Fruit fly (Drosophila melanogaster) whole organism, embryonic: ENCODE results near the gene enc.

Experiments used
- Asciz ChIP-seq: fragments of 200-800 bp; sonication (Bioruptor generic); optimal IDR thresholded peaks from 2 replicates; lab custom pipeline; 2017; ENCODE audit warnings: missing biosample characterization, mild to moderate bottlenecking, missing genetic modification characterization, missing genetic modification reagents
- Awh ChIP-seq: fragments of 200-800 bp; sonication (Bioruptor generic); IDR thresholded peaks from 2 replicates; pipeline ENCODE4, ENCODE4 v1.3.6; 2022; ENCODE audit warnings: missing biosample characterization, missing genetic modification characterization
- Bdp1 ChIP-seq: fragments of 200-800 bp; sonication (Bioruptor generic); optimal IDR thresholded peaks from 3 replicates; lab custom pipeline; 2016; ENCODE audit warnings: missing biosample characterization, missing genetic modification characterization
- BtbVII ChIP-seq: fragments of 200-800 bp; sonication (Bioruptor generic); optimal IDR thresholded peaks from 3 replicates; lab custom pipeline; 2017; ENCODE audit warnings: missing biosample characterization, mild to moderate bottlenecking, missing genetic modification characterization
- CG12659 ChIP-seq: fragments of 200-800 bp; sonication (Bioruptor generic); optimal IDR thresholded peaks from 3 replicates; lab custom pipeline; 2017; ENCODE audit warnings: mild to moderate bottlenecking, missing biosample characterization, missing genetic modification reagents, missing genetic modification characterization
- CG12744 ChIP-seq: fragments of 200-800 bp; sonication (Bioruptor generic); optimal IDR thresholded peaks from 2 replicates; lab custom pipeline; 2016; ENCODE audit warnings: missing biosample characterization, missing genetic modification characterization
- CG12942 ChIP-seq: fragments of 200-800 bp; sonication (Bioruptor generic); optimal IDR thresholded peaks from 3 replicates; lab custom pipeline; 2016; ENCODE audit warnings: missing biosample characterization, missing genetic modification characterization
- CG13123 ChIP-seq: fragments of 200-800 bp; sonication (Bioruptor generic); optimal IDR thresholded peaks from 2 replicates; lab custom pipeline; 2016; ENCODE audit warnings: missing biosample characterization, missing genetic modification characterization
- CG15011 ChIP-seq: fragments of 200-800 bp; sonication (Bioruptor generic); optimal IDR thresholded peaks from 3 replicates; lab custom pipeline; 2018; ENCODE audit warnings: missing biosample characterization, mild to moderate bottlenecking, missing genetic modification characterization
- CG15696 ChIP-seq: fragments of 200-800 bp; sonication (Bioruptor generic); optimal IDR thresholded peaks from 2 replicates; lab custom pipeline; 2019; ENCODE audit warnings: missing biosample characterization, mild to moderate bottlenecking, missing genetic modification characterization, moderate library complexity
- CG1603 ChIP-seq: fragments of 200-800 bp; sonication (Bioruptor generic); optimal IDR thresholded peaks from 2 replicates; lab custom pipeline; 2019; ENCODE audit warnings: missing biosample characterization, mild to moderate bottlenecking, missing genetic modification characterization, moderate library complexity
- CG17612 ChIP-seq: fragments of 200-800 bp; sonication (Bioruptor generic); IDR thresholded peaks from 2 replicates; pipeline ENCODE4 v1.3.6; 2022; ENCODE audit warnings: missing biosample characterization, missing genetic modification characterization
- CG17912 ChIP-seq: fragments of 200-800 bp; sonication (Bioruptor generic); optimal IDR thresholded peaks from 2 replicates; lab custom pipeline; 2018; ENCODE audit warnings: missing biosample characterization, mild to moderate bottlenecking, missing genetic modification characterization
- CG2116 ChIP-seq: fragments of 200-800 bp; sonication (Bioruptor generic); optimal IDR thresholded peaks from 3 replicates; lab custom pipeline; 2018; ENCODE audit warnings: missing biosample characterization, mild to moderate bottlenecking, missing genetic modification characterization
- CG2875 ChIP-seq: fragments of 200-800 bp; sonication (Bioruptor generic); optimal IDR thresholded peaks from 2 replicates; lab custom pipeline; 2017; ENCODE audit warnings: missing biosample characterization, mild to moderate bottlenecking, missing genetic modification characterization, missing genetic modification reagents
- CG32532 ChIP-seq: fragments of 200-800 bp; sonication (Bioruptor generic); IDR thresholded peaks from 2 replicates; pipeline ENCODE4 v1.3.6; 2022; ENCODE audit warnings: missing biosample characterization, missing genetic modification characterization
- CG32772 ChIP-seq: fragments of 200-800 bp; sonication (Bioruptor generic); IDR thresholded peaks from 2 replicates; pipeline ENCODE4 v1.3.6; 2022; ENCODE audit warnings: missing biosample characterization, missing genetic modification characterization
- CG42726 ChIP-seq: fragments of 200-800 bp; sonication (Bioruptor generic); IDR thresholded peaks from 2 replicates; pipeline ENCODE4 v1.3.6; 2022; ENCODE audit warnings: missing biosample characterization, missing genetic modification characterization; ENCODE audit not compliant: partially characterized antibody
- CG4424 ChIP-seq: fragments of 200-800 bp; sonication (Bioruptor generic); optimal IDR thresholded peaks from 3 replicates; lab custom pipeline; 2016; ENCODE audit warnings: missing biosample characterization, missing genetic modification characterization
- CG5953 ChIP-seq: fragments of 200-800 bp; sonication (Bioruptor generic); IDR thresholded peaks from 2 replicates; pipeline ENCODE4 v1.3.6; 2022; ENCODE audit warnings: missing biosample characterization, missing genetic modification characterization
- CG6254 ChIP-seq: fragments of 200-800 bp; sonication (Bioruptor generic); optimal IDR thresholded peaks from 3 replicates; lab custom pipeline; 2017; ENCODE audit warnings: mild to moderate bottlenecking, missing biosample characterization, missing genetic modification reagents, missing genetic modification characterization
- CG6683 ChIP-seq: fragments of 200-800 bp; sonication (Bioruptor generic); optimal IDR thresholded peaks from 2 replicates; lab custom pipeline; 2017; ENCODE audit warnings: missing biosample characterization, mild to moderate bottlenecking, missing genetic modification characterization, missing genetic modification reagents
- CG6813 ChIP-seq: fragments of 200-800 bp; sonication (Bioruptor generic); optimal IDR thresholded peaks from 2 replicates; lab custom pipeline; 2017; ENCODE audit warnings: missing biosample characterization, missing genetic modification characterization, mild to moderate bottlenecking, moderate library complexity, missing genetic modification reagents
- CG7786 ChIP-seq: fragments of 200-800 bp; sonication (Bioruptor generic); optimal IDR thresholded peaks from 2 replicates; lab custom pipeline; 2016; ENCODE audit warnings: missing biosample characterization, missing genetic modification characterization
- D19A ChIP-seq: fragments of 200-800 bp; optimal IDR thresholded peaks from 3 replicates; lab custom pipeline; 2019; ENCODE audit warnings: missing biosample characterization, mild to moderate bottlenecking, missing genetic modification characterization, moderate library complexity
- E2f2 ChIP-seq: fragments of 200-800 bp; sonication (Bioruptor generic); IDR thresholded peaks from 2 replicates; pipeline ENCODE4 v1.3.6; 2022; ENCODE audit warnings: missing biosample characterization, missing genetic modification characterization
- Elba2 ChIP-seq: fragments of 200-800 bp; sonication (Bioruptor generic); optimal IDR thresholded peaks from 3 replicates; lab custom pipeline; 2016; ENCODE audit warnings: missing biosample characterization, missing genetic modification characterization
- HmgD ChIP-seq: fragments of 200-800 bp; sonication (Bioruptor generic); optimal IDR thresholded peaks from 3 replicates; lab custom pipeline; 2016; ENCODE audit warnings: missing biosample characterization, missing genetic modification characterization
- Hmx ChIP-seq: fragments of 200-800 bp; sonication (Bioruptor generic); optimal IDR thresholded peaks from 2 replicates; lab custom pipeline; 2016; ENCODE audit warnings: missing biosample characterization, missing genetic modification characterization
- Hr78 ChIP-seq, 2 experiments: fragments of 200-800 bp in 1 of 2; fragments of >200 bp in 1 of 2; sonication (Bioruptor generic) in 1 of 2; optimal IDR thresholded peaks; 2 replicates each; lab custom pipeline; 2017 to 2019; ENCODE audit warnings: missing biosample characterization in 2 of 2, missing genetic modification characterization in 2 of 2, mild to moderate bottlenecking in 1 of 2, moderate library complexity in 1 of 2
- NC2α ChIP-seq: fragments of 200-800 bp; sonication (Bioruptor generic); optimal IDR thresholded peaks from 2 replicates; lab custom pipeline; 2016; ENCODE audit warnings: missing biosample characterization, missing genetic modification characterization
- ato ChIP-seq: fragments of 200-800 bp; sonication (Bioruptor generic); IDR thresholded peaks from 2 replicates; pipeline ENCODE4 v1.3.6; 2022; ENCODE audit warnings: missing biosample characterization, missing genetic modification characterization; ENCODE audit not compliant: partially characterized antibody
- bbx ChIP-seq: fragments of 200-800 bp; sonication (Bioruptor generic); IDR thresholded peaks from 2 replicates; pipeline ENCODE4 v1.3.6; 2022; ENCODE audit warnings: missing biosample characterization, missing genetic modification characterization; ENCODE audit not compliant: partially characterized antibody
- chinmo ChIP-seq: fragments of 200-800 bp; sonication (Bioruptor generic); IDR thresholded peaks from 4 replicates; pipeline ENCODE4 v1.3.6; 2022; ENCODE audit warnings: missing biosample characterization, missing genetic modification characterization; ENCODE audit not compliant: partially characterized antibody
- gce ChIP-seq: fragments of 200-800 bp; sonication (Bioruptor generic); IDR thresholded peaks from 3 replicates; pipeline ENCODE4 v1.3.6; 2022; ENCODE audit warnings: missing biosample characterization, missing genetic modification characterization
- gem ChIP-seq: fragments of 200-800 bp; sonication (Bioruptor generic); optimal IDR thresholded peaks from 2 replicates; lab custom pipeline; 2019; ENCODE audit warnings: missing biosample characterization, mild to moderate bottlenecking, missing genetic modification characterization, moderate library complexity
- inv ChIP-seq: fragments of 200-800 bp; sonication (Bioruptor generic); IDR thresholded peaks from 2 replicates; pipeline ENCODE4 v1.3.6; 2022; ENCODE audit warnings: missing biosample characterization, missing genetic modification characterization; ENCODE audit not compliant: partially characterized antibody
- jumu ChIP-seq: fragments of 200-800 bp; sonication (Bioruptor generic); optimal IDR thresholded peaks from 3 replicates; lab custom pipeline; 2016; ENCODE audit warnings: missing biosample characterization, missing genetic modification characterization
- lab ChIP-seq: fragments of 200-800 bp; sonication (Bioruptor generic); optimal IDR thresholded peaks from 3 replicates; lab custom pipeline; 2017; ENCODE audit warnings: missing biosample characterization, missing genetic modification characterization, mild to moderate bottlenecking, moderate library complexity, missing genetic modification reagents
- lilli ChIP-seq: fragments of 200-800 bp; sonication (Bioruptor generic); optimal IDR thresholded peaks from 3 replicates; lab custom pipeline; 2016; ENCODE audit warnings: missing biosample characterization, missing genetic modification characterization
- lmd ChIP-seq: fragments of 200-800 bp; sonication (Bioruptor generic); IDR thresholded peaks from 2 replicates; pipeline ENCODE4 v1.3.6; 2022; ENCODE audit warnings: missing biosample characterization, missing genetic modification characterization
- odd ChIP-seq: fragments of 200-800 bp; sonication (Bioruptor generic); optimal IDR thresholded peaks from 2 replicates; lab custom pipeline; 2017; ENCODE audit warnings: missing biosample characterization, mild to moderate bottlenecking, missing genetic modification characterization
- run ChIP-seq: fragments of 200-800 bp; sonication (Bioruptor generic); optimal IDR thresholded peaks from 3 replicates; lab custom pipeline; 2018; ENCODE audit warnings: missing biosample characterization, mild to moderate bottlenecking, missing genetic modification characterization
- slp2 ChIP-seq: fragments of 200-800 bp; sonication (Bioruptor generic); optimal IDR thresholded peaks from 2 replicates; lab custom pipeline; 2016; ENCODE audit warnings: missing biosample characterization, missing genetic modification characterization
- stc ChIP-seq: fragments of 200-800 bp; sonication (Bioruptor generic); IDR thresholded peaks from 2 replicates; pipeline ENCODE4 v1.3.6; 2022; ENCODE audit warnings: missing biosample characterization, missing genetic modification characterization
- trem ChIP-seq: fragments of 200-800 bp; optimal IDR thresholded peaks from 3 replicates; lab custom pipeline; 2019; ENCODE audit warnings: missing biosample characterization, mild to moderate bottlenecking, missing genetic modification characterization, moderate library complexity
- tx ChIP-seq: fragments of 200-800 bp; sonication (Bioruptor generic); optimal IDR thresholded peaks from 2 replicates; lab custom pipeline; 2016; ENCODE audit warnings: missing biosample characterization, missing genetic modification characterization
- unc-4 ChIP-seq: fragments of 200-800 bp; sonication (Bioruptor generic); IDR thresholded peaks from 2 replicates; pipeline ENCODE4 v1.3.6; 2022; ENCODE audit warnings: missing biosample characterization, missing genetic modification characterization; ENCODE audit not compliant: partially characterized antibody
- usp ChIP-seq: fragments of >200 bp; optimal IDR thresholded peaks from 2 replicates; lab custom pipeline; 2017; ENCODE audit warnings: missing biosample characterization, missing genetic modification characterization
- zfh2 ChIP-seq: fragments of 200-800 bp; sonication (Bioruptor generic); optimal IDR thresholded peaks from 2 replicates; lab custom pipeline; 2016; ENCODE audit warnings: missing biosample characterization, missing genetic modification characterization

enc gene

DNA sequence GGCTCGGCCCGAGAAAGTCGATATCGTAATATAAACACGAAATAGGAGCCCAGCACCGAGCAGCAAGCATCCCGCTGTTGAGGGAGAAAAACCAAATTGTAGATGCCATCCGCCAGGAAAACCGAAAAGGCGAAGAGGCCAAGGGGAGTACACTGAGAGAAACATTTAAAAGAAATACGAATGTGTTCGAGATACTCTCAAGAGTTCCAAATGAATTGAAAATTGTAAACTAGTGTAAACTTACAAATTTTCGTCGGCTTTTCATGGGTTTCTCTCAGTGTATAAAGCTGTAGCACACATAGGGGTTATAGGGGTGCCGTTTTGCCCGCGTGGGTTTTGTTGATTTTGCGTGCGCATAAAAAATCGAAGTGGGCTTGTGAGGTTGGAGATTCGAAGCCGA is 15.8 kb upstream of the enc start (continued):
- peak; percentile 76 for TF ChIP-seq gem
- peak; percentile 32 for TF ChIP-seq slp2 (GFP tag; lab: Kevin White, UChicago)
- TF ChIP-seq D19A (tag; lab: Kevin White, UChicago), result peak; percentile 18
- peak; percentile 34 for TF ChIP-seq CG15011 (GFP tag; lab: Kevin White, UChicago)
- TF ChIP-seq usp (GFP tag; lab: Kevin White, UChicago), result no peak
- peak; percentile 90 for TF ChIP-seq lilli
- TF ChIP-seq bbx (GFP tag; lab: Robert Waterston, UW), result no peak
- peak; percentile 60 for TF ChIP-seq jumu
- no peak for TF ChIP-seq CG5953
- peak; percentile 87 for TF ChIP-seq CG32532 (GFP tag; lab: Robert Waterston, UW)
- peak; percentile 3 for TF ChIP-seq CG2116
- no peak for TF ChIP-seq CG42726 (GFP tag; lab: Robert Waterston, UW)
- peak; percentile 57 for TF ChIP-seq E2f2
- TF ChIP-seq CG12659 (GFP tag; lab: Kevin White, UChicago), result peak; percentile 81
- peak; percentile 39 for TF ChIP-seq Hmx (GFP tag; lab: Kevin White, UChicago)
- TF ChIP-seq CG12942 (GFP tag; lab: Kevin White, UChicago), result peak; percentile 47
- TF ChIP-seq HmgD, result peak; percentile 14
- TF ChIP-seq trem, result peak; percentile 4
- no peak for TF ChIP-seq unc-4
- TF ChIP-seq Hr78 (GFP tag; optimal IDR thresholded peaks at IDR 0.05; lab: Kevin White, UChicago), result no peak
- no peak for TF ChIP-seq ato (GFP tag; lab: Robert Waterston, UW)
- peak; percentile 56 for TF ChIP-seq CG1603 (tag; lab: Kevin White, UChicago)
- TF ChIP-seq Asciz (GFP tag; lab: Kevin White, UChicago), result no peak
- 0 out of 2 replicates have a peak, but pooled peaks have one; percentile 36 for TF ChIP-seq CG17612 (GFP tag; lab: Robert Waterston, UW)
- TF ChIP-seq chinmo (GFP tag; lab: Robert Waterston, UW), result no peak
- TF ChIP-seq CG6813 (GFP tag; lab: Kevin White, UChicago), result peak; percentile 64
- no peak for TF ChIP-seq CG17912 (GFP tag; lab: Kevin White, UChicago)
- no peak for TF ChIP-seq Elba2 (GFP tag; lab: Kevin White, UChicago)
- peak; percentile 60 for TF ChIP-seq BtbVII (GFP tag; lab: Kevin White, UChicago)
- TF ChIP-seq CG6683 (GFP tag; lab: Kevin White, UChicago), result peak; percentile 40
- TF ChIP-seq lmd (GFP tag; lab: Robert Waterston, UW), result peak; percentile 81
- peak; percentile 87 for TF ChIP-seq lab
- 0 out of 2 replicates have a peak, but pooled peaks have one; percentile 34 for TF ChIP-seq stc (GFP tag; lab: Robert Waterston, UW)
- TF ChIP-seq Awh, result peak; percentile 59; the same call in 1 of the 2 replicates
- no peak for TF ChIP-seq inv
- TF ChIP-seq zfh2 (GFP tag; lab: Kevin White, UChicago), result peak; percentile 65
- peak; percentile 13 for TF ChIP-seq CG2875
- peak; percentile 26 for TF ChIP-seq CG13123
- no peak for TF ChIP-seq run (tag; lab: Kevin White, UChicago)
- TF ChIP-seq CG15696 (tag; lab: Kevin White, UChicago), result peak; percentile 17
- TF ChIP-seq CG7786 (GFP tag; lab: Kevin White, UChicago), result peak; percentile 83
- peak; percentile 51 for TF ChIP-seq NC2α
- peak; percentile 64 for TF ChIP-seq tx (GFP tag; lab: Kevin White, UChicago)
- TF ChIP-seq Bdp1, result peak; percentile 47
- peak; percentile 55 for TF ChIP-seq CG12744 (GFP tag; lab: Kevin White, UChicago)
- peak; percentile 53; the same call in 1 of the 2 replicates for TF ChIP-seq CG32772 (GFP tag; lab: Robert Waterston, UW)
- TF ChIP-seq odd (GFP tag; lab: Kevin White, UChicago), result peak; percentile 64
- TF ChIP-seq CG6254 (GFP tag; lab: Kevin White, UChicago), result no peak
- TF ChIP-seq CG4424 (GFP tag; lab: Kevin White, UChicago), result peak; percentile 58
- TF ChIP-seq gce (GFP tag; lab: Robert Waterston, UW), result peak; percentile 68; the same call in 1 of the 3 replicates
